Fruit fly (Drosophila melanogaster) whole organism, embryonic: ENCODE data around the gene CG1622.

ENCODE experiments used
- Asciz ChIP-seq: fragments of 200-800 bp; sonication (Bioruptor generic); optimal IDR thresholded peaks from 2 replicates; lab custom pipeline; 2017; ENCODE audit warnings: missing biosample characterization, mild to moderate bottlenecking, missing genetic modification characterization, missing genetic modification reagents
- Bdp1 ChIP-seq: fragments of 200-800 bp; sonication (Bioruptor generic); optimal IDR thresholded peaks from 3 replicates; lab custom pipeline; 2016; ENCODE audit warnings: missing biosample characterization, missing genetic modification characterization
- Blimp-1 ChIP-seq: fragments of 200-800 bp; sonication (Bioruptor generic); optimal IDR thresholded peaks from 3 replicates; lab custom pipeline; 2018; ENCODE audit warnings: missing biosample characterization, missing genetic modification characterization, mild to moderate bottlenecking, moderate library complexity, missing genetic modification reagents
- CG11093 ChIP-seq: fragments of 200-800 bp; sonication (Bioruptor generic); IDR thresholded peaks from 3 replicates; pipeline ENCODE4 v1.3.6; 2022; ENCODE audit warnings: missing biosample characterization, missing genetic modification characterization
- CG11398 ChIP-seq: fragments of 200-800 bp; sonication (Bioruptor generic); optimal IDR thresholded peaks from 2 replicates; lab custom pipeline; 2016; ENCODE audit warnings: missing biosample characterization, missing genetic modification characterization
- CG11696 ChIP-seq: fragments of 200-800 bp; sonication (Bioruptor generic); IDR thresholded peaks from 2 replicates; pipeline ENCODE4 v1.3.6; 2022; ENCODE audit warnings: missing biosample characterization, missing genetic modification characterization
- CG14710 ChIP-seq: fragments of 200-800 bp; sonication (Bioruptor generic); optimal IDR thresholded peaks from 3 replicates; lab custom pipeline; 2019; ENCODE audit warnings: missing biosample characterization, mild to moderate bottlenecking, missing genetic modification characterization, moderate library complexity
- CG1602 ChIP-seq: fragments of 200-800 bp; sonication (Bioruptor generic); optimal IDR thresholded peaks from 3 replicates; lab custom pipeline; 2016; ENCODE audit warnings: missing biosample characterization, missing genetic modification characterization
- CG1647 ChIP-seq: fragments of 200-800 bp; sonication (Bioruptor generic); optimal IDR thresholded peaks from 3 replicates; lab custom pipeline; 2016; ENCODE audit warnings: missing biosample characterization, missing genetic modification characterization
- CG17328 ChIP-seq: fragments of 200-800 bp; sonication (Bioruptor generic); IDR thresholded peaks from 2 replicates; pipeline ENCODE4 v1.3.6; 2022; ENCODE audit warnings: missing biosample characterization, missing genetic modification characterization
- CG18262 ChIP-seq: fragments of 200-800 bp; optimal IDR thresholded peaks from 3 replicates; lab custom pipeline; 2019; ENCODE audit warnings: missing biosample characterization, mild to moderate bottlenecking, missing genetic modification characterization, moderate library complexity
- CG2202 ChIP-seq: fragments of 200-800 bp; sonication (Bioruptor generic); optimal IDR thresholded peaks from 2 replicates; lab custom pipeline; 2018; ENCODE audit warnings: missing biosample characterization, mild to moderate bottlenecking, missing genetic modification characterization
- CG2712 ChIP-seq: fragments of 200-800 bp; optimal IDR thresholded peaks from 3 replicates; lab custom pipeline; 2019; ENCODE audit warnings: missing biosample characterization, mild to moderate bottlenecking, missing genetic modification characterization, moderate library complexity
- CG2889 ChIP-seq: fragments of 200-800 bp; sonication (Bioruptor generic); IDR thresholded peaks from 3 replicates; pipeline ENCODE4 v1.3.6; 2022; ENCODE audit warnings: missing biosample characterization, missing genetic modification characterization
- CG30403 ChIP-seq: fragments of 200-800 bp; sonication (Bioruptor generic); optimal IDR thresholded peaks from 3 replicates; lab custom pipeline; 2016; ENCODE audit warnings: missing biosample characterization, missing genetic modification characterization
- CG3726 ChIP-seq: fragments of 200-800 bp; sonication (Bioruptor generic); IDR thresholded peaks from 3 replicates; pipeline ENCODE4, ENCODE4 v1.3.6; 2022; ENCODE audit warnings: missing biosample characterization, missing genetic modification characterization
- CG4424 ChIP-seq: fragments of 200-800 bp; sonication (Bioruptor generic); optimal IDR thresholded peaks from 3 replicates; lab custom pipeline; 2016; ENCODE audit warnings: missing biosample characterization, missing genetic modification characterization
- CG6765 ChIP-seq: fragments of 200-800 bp; sonication (Bioruptor generic); optimal IDR thresholded peaks from 3 replicates; lab custom pipeline; 2017; ENCODE audit warnings: missing biosample characterization, mild to moderate bottlenecking, missing genetic modification characterization
- CG8388 ChIP-seq: fragments of 200-800 bp; sonication (Bioruptor generic); optimal IDR thresholded peaks from 2 replicates; lab custom pipeline; 2019; ENCODE audit warnings: missing biosample characterization, mild to moderate bottlenecking, missing genetic modification characterization, moderate library complexity
- CG9215 ChIP-seq: fragments of 200-800 bp; sonication (Bioruptor generic); IDR thresholded peaks from 2 replicates; pipeline ENCODE4 v1.3.6; 2022; ENCODE audit warnings: missing biosample characterization, missing genetic modification characterization
- D19A ChIP-seq: fragments of 200-800 bp; optimal IDR thresholded peaks from 3 replicates; lab custom pipeline; 2019; ENCODE audit warnings: missing biosample characterization, mild to moderate bottlenecking, missing genetic modification characterization, moderate library complexity
- Dbx ChIP-seq: fragments of 200-800 bp; sonication (Bioruptor generic); IDR thresholded peaks from 3 replicates; pipeline ENCODE4 v1.3.6; 2022; ENCODE audit warnings: missing biosample characterization, missing genetic modification characterization
- Fer2 ChIP-seq: fragments of 200-800 bp; sonication (Bioruptor generic); optimal IDR thresholded peaks from 2 replicates; lab custom pipeline; 2018; ENCODE audit warnings: missing biosample characterization, mild to moderate bottlenecking, missing genetic modification characterization, moderate library complexity
- H2.0 ChIP-seq: fragments of 200-800 bp; sonication (Bioruptor generic); IDR thresholded peaks from 2 replicates; pipeline ENCODE4 v1.3.6; 2022; ENCODE audit warnings: missing biosample characterization, missing genetic modification characterization
- Ptx1 ChIP-seq: fragments of 200-800 bp; sonication (Bioruptor generic); IDR thresholded peaks from 2 replicates; pipeline ENCODE4 v1.3.6; 2022; ENCODE audit warnings: missing biosample characterization, missing genetic modification characterization
- Sin3A ChIP-seq: fragments of >200 bp; optimal IDR thresholded peaks from 2 replicates; lab custom pipeline; 2018
- Sox102F ChIP-seq: fragments of 200-800 bp; sonication (Bioruptor generic); optimal IDR thresholded peaks from 2 replicates; lab custom pipeline; 2018; ENCODE audit warnings: missing biosample characterization, mild to moderate bottlenecking, missing genetic modification characterization, moderate library complexity
- Ssrp ChIP-seq: fragments of 200-800 bp; sonication (Bioruptor generic); optimal IDR thresholded peaks from 2 replicates; lab custom pipeline; 2018; ENCODE audit warnings: missing biosample characterization, mild to moderate bottlenecking, missing genetic modification characterization, moderate library complexity
- ap ChIP-seq: fragments of 200-800 bp; sonication (Bioruptor generic); IDR thresholded peaks from 2 replicates; pipeline ENCODE4 v1.3.6; 2022; ENCODE audit warnings: missing biosample characterization, missing genetic modification characterization
- bsh ChIP-seq, 2 experiments: fragments of 200-800 bp; sonication (Bioruptor generic); optimal IDR thresholded peaks; 2 replicates each; lab custom pipeline; 2017 to 2018; ENCODE audit warnings: mild to moderate bottlenecking in 2 of 2, missing biosample characterization in 2 of 2, missing genetic modification characterization in 2 of 2, moderate library complexity in 1 of 2
- dan ChIP-seq: fragments of 200-800 bp; sonication (Bioruptor generic); IDR thresholded peaks from 2 replicates; pipeline ENCODE4 v1.3.6; 2022; ENCODE audit warnings: missing biosample characterization, missing genetic modification characterization
- dmrt99B ChIP-seq: fragments of 200-800 bp; sonication (Bioruptor generic); optimal IDR thresholded peaks from 2 replicates; lab custom pipeline; 2018; ENCODE audit warnings: missing biosample characterization, mild to moderate bottlenecking, missing genetic modification characterization, moderate library complexity
- eve ChIP-seq, 2 experiments: fragments of >200 bp; optimal IDR thresholded peaks; 2 replicates each; lab custom pipeline; 2017; ENCODE audit warnings: missing biosample characterization in 2 of 2, missing genetic modification characterization in 2 of 2
- fu2 ChIP-seq: fragments of 200-800 bp; sonication (Bioruptor generic); optimal IDR thresholded peaks from 2 replicates; lab custom pipeline; 2016; ENCODE audit warnings: missing biosample characterization, missing genetic modification characterization
- gce ChIP-seq: fragments of 200-800 bp; sonication (Bioruptor generic); IDR thresholded peaks from 3 replicates; pipeline ENCODE4 v1.3.6; 2022; ENCODE audit warnings: missing biosample characterization, missing genetic modification characterization
- gem ChIP-seq: fragments of 200-800 bp; sonication (Bioruptor generic); optimal IDR thresholded peaks from 2 replicates; lab custom pipeline; 2019; ENCODE audit warnings: missing biosample characterization, mild to moderate bottlenecking, missing genetic modification characterization, moderate library complexity
- hbn ChIP-seq: fragments of 200-800 bp; sonication (Bioruptor generic); IDR thresholded peaks from 2 replicates; pipeline ENCODE4 v1.3.6; 2022; ENCODE audit warnings: missing biosample characterization, missing genetic modification characterization; ENCODE audit not compliant: partially characterized antibody
- insv ChIP-seq, 2 experiments: fragments of 200-800 bp; sonication (Bioruptor generic); optimal IDR thresholded peaks; 3 replicates each; lab custom pipeline; 2016 to 2018; ENCODE audit warnings: missing biosample characterization in 2 of 2, missing genetic modification characterization in 2 of 2
- lola ChIP-seq, 3 experiments: fragments of >200 bp in 2 of 3; fragments of 200-800 bp in 1 of 3; sonication (Bioruptor generic) in 1 of 3; optimal IDR thresholded peaks; 2 replicates each; lab custom pipeline; 2017 to 2019; ENCODE audit warnings: missing biosample characterization in 3 of 3, missing genetic modification characterization in 3 of 3, mild to moderate bottlenecking in 1 of 3, moderate library complexity in 1 of 3
- phol ChIP-seq: fragments of 200-800 bp; sonication (Bioruptor generic); optimal IDR thresholded peaks from 3 replicates; lab custom pipeline; 2018; ENCODE audit warnings: missing biosample characterization, mild to moderate bottlenecking, missing genetic modification characterization, moderate library complexity
- pita ChIP-seq: fragments of 200-800 bp; sonication (Bioruptor generic); optimal IDR thresholded peaks from 2 replicates; lab custom pipeline; 2017; ENCODE audit warnings: missing biosample characterization, mild to moderate bottlenecking, missing genetic modification characterization
- pros ChIP-seq: fragments of 200-800 bp; sonication (Bioruptor generic); optimal IDR thresholded peaks from 3 replicates; lab custom pipeline; 2019; ENCODE audit warnings: missing biosample characterization, mild to moderate bottlenecking, missing genetic modification characterization, moderate library complexity
- schlank ChIP-seq: fragments of 200-800 bp; sonication (Bioruptor generic); optimal IDR thresholded peaks from 2 replicates; lab custom pipeline; 2018; ENCODE audit warnings: missing biosample characterization, mild to moderate bottlenecking, missing genetic modification characterization
- sens ChIP-seq: fragments of 200-800 bp; sonication (Bioruptor generic); peaks from one replicate; lab custom pipeline; 2016; ENCODE audit warnings: missing biosample characterization, missing genetic modification characterization
- sisA ChIP-seq: fragments of 200-800 bp; sonication (Bioruptor generic); IDR thresholded peaks from 2 replicates; pipeline ENCODE4 v1.3.6; 2022; ENCODE audit warnings: missing biosample characterization, missing genetic modification characterization
- ssp ChIP-seq: fragments of 200-800 bp; sonication (Bioruptor generic); IDR thresholded peaks from 2 replicates; pipeline ENCODE4 v1.3.6; 2022; ENCODE audit warnings: missing biosample characterization, missing genetic modification characterization
- sug ChIP-seq: fragments of 200-800 bp; optimal IDR thresholded peaks from 2 replicates; lab custom pipeline; 2019; ENCODE audit warnings: missing biosample characterization, mild to moderate bottlenecking, missing genetic modification characterization, moderate library complexity
- tin ChIP-seq: fragments of 200-800 bp; sonication (Bioruptor generic); optimal IDR thresholded peaks from 3 replicates; lab custom pipeline; 2016; ENCODE audit warnings: missing biosample characterization, missing genetic modification characterization
- ttk ChIP-seq: fragments of 200-800 bp; sonication (Bioruptor generic); IDR thresholded peaks from 2 replicates; pipeline ENCODE4 v2.1.2; 2022; ENCODE audit warnings: missing biosample characterization, missing genetic modification characterization
- wor ChIP-seq: fragments of 200-800 bp; sonication (Bioruptor generic); IDR thresholded peaks from 2 replicates; pipeline ENCODE4 v1.3.6; 2022; ENCODE audit warnings: missing biosample characterization, missing genetic modification characterization
- zfh2 ChIP-seq: fragments of 200-800 bp; sonication (Bioruptor generic); optimal IDR thresholded peaks from 2 replicates; lab custom pipeline; 2016; ENCODE audit warnings: missing biosample characterization, missing genetic modification characterization

The CG1622 gene

dm6 chrX:13249732-13250395, 47.0 kb upstream of the CG1622 start (continued):
- TF ChIP-seq schlank (tag; lab: Kevin White, UChicago) = no peak
- peak in 1 of 2 experiments; percentile 21 for TF ChIP-seq eve (GFP tag; optimal IDR thresholded peaks at IDR 0.05; lab: Kevin White, UChicago)
- peak; percentile 4 for TF ChIP-seq CG14710 (tag; lab: Kevin White, UChicago)
- peak; percentile 12; the same call in 1 of the 2 replicates for TF ChIP-seq wor
- no peak for TF ChIP-seq CG17328 (GFP tag; lab: Robert Waterston, UW)
- peak; percentile 35 for TF ChIP-seq Ssrp (tag; lab: Kevin White, UChicago)
- TF ChIP-seq Dbx = no peak
- no peak for TF ChIP-seq CG6765 (GFP tag; lab: Kevin White, UChicago)
- peak; percentile 36 for TF ChIP-seq phol
- TF ChIP-seq insv (GFP tag; optimal IDR thresholded peaks at IDR 0.05; lab: Kevin White, UChicago) = no peak
- no peak for TF ChIP-seq fu2 (GFP tag; lab: Kevin White, UChicago)
- peak; percentile 24; the same call in 1 of the 2 replicates for TF ChIP-seq Ptx1 (GFP tag; lab: Robert Waterston, UW)
- TF ChIP-seq CG18262 (tag; lab: Kevin White, UChicago) = peak; percentile 27
- TF ChIP-seq CG1602 = peak; percentile 3
- no peak for TF ChIP-seq zfh2 (GFP tag; lab: Kevin White, UChicago)
- peak; percentile 21 for TF ChIP-seq CG2712
- peak; percentile 74 for TF ChIP-seq sens (GFP tag; lab: Kevin White, UChicago)
- no peak for TF ChIP-seq CG11093
- TF ChIP-seq CG30403 (GFP tag; lab: Kevin White, UChicago) = peak; percentile 23
- peak; percentile 22 for TF ChIP-seq CG8388 (GFP tag; lab: Kevin White, UChicago)
- no peak for TF ChIP-seq H2.0 (GFP tag; lab: Robert Waterston, UW)
- TF ChIP-seq CG11398 (GFP tag; lab: Kevin White, UChicago) = no peak
- TF ChIP-seq lola (GFP tag; optimal IDR thresholded peaks at IDR 0.05; lab: Kevin White, UChicago) = peak in 1 of 3 experiments; percentile 22
- TF ChIP-seq CG4424 = peak; percentile 18
- TF ChIP-seq sisA (GFP tag; lab: Robert Waterston, UW) = peak; percentile 17; the same call in 1 of the 2 replicates
- peak; percentile 42 for TF ChIP-seq gem (tag; lab: Kevin White, UChicago)
- TF ChIP-seq ap (GFP tag; lab: Robert Waterston, UW) = 0 out of 2 replicates have a peak, but pooled peaks have one; percentile 7
- TF ChIP-seq ttk (GFP tag; lab: Robert Waterston, UW) = no peak
- peak; percentile 45 for TF ChIP-seq Sox102F (GFP tag; lab: Kevin White, UChicago)
- no peak for TF ChIP-seq CG1647 (GFP tag; lab: Kevin White, UChicago)
- TF ChIP-seq Blimp-1 (GFP tag; lab: Kevin White, UChicago) = peak; percentile 31
- no peak for TF ChIP-seq dan (GFP tag; lab: Robert Waterston, UW)
- peak; percentile 23 for TF ChIP-seq dmrt99B (tag; lab: Kevin White, UChicago)
- no peak for TF ChIP-seq gce
- 0 out of 2 replicates have a peak, but pooled peaks have one; percentile 17 for TF ChIP-seq ssp (GFP tag; lab: Robert Waterston, UW)
- TF ChIP-seq bsh (GFP tag; optimal IDR thresholded peaks at IDR 0.05; lab: Kevin White, UChicago) = peak in 1 of 2 experiments; percentile 51

- TF ChIP-seq CG11696 (GFP tag; lab: Robert Waterston, UW) (peak; percentile 38; the same call in 1 of the 2 replicates), CG3726 (GFP tag; lab: Robert Waterston, UW) (peak; percentile 82), pita (no peak), D19A (peak; percentile 58), CG2889 (peak; percentile 46; the same call in 1 of the 3 replicates), Asciz (GFP tag; lab: Kevin White, UChicago) (peak; percentile 67), sug (peak; percentile 10), hbn (GFP tag; lab: Robert Waterston, UW) (no peak), CG1602 (peak; percentile 54), tin (GFP tag; lab: Kevin White, UChicago) (peak; percentile 75), pros (no peak), Fer2 (tag; lab: Kevin White, UChicago) (no peak), Bdp1 (GFP tag; lab: Kevin White, UChicago) (peak; percentile 49), Sin3A (lab: Kevin White, UChicago) (no peak), CG2202 (peak; percentile 45), CG9215 (GFP tag; lab: Robert Waterston, UW) (peak; percentile 63)
Measured at dm6 chrX:13251310-13251709, 45.6 kb upstream of the CG1622 start.
